Worm (Caenorhabditis elegans) whole organism, L3 larva: ENCODE measurements around the gene gpx-5.

ENCODE experiments used
- R02D3.7 ChIP-seq: fragments of 150-350 bp; optimal IDR thresholded peaks from 2 replicates; lab custom pipeline; 2014; ENCODE audit warnings: missing biosample characterization, missing genetic modification characterization
- ZK546.5 ChIP-seq: sonication (generic microtip); optimal IDR thresholded peaks from 2 replicates; lab custom pipeline; 2017; ENCODE audit warnings: missing biosample characterization, missing genetic modification characterization
- aly-2 ChIP-seq: fragments of 150-350 bp; optimal IDR thresholded peaks from 2 replicates; lab custom pipeline; 2014; ENCODE audit warnings: missing biosample characterization, missing genetic modification characterization
- ceh-16 ChIP-seq: sonication (generic microtip); optimal IDR thresholded peaks from 2 replicates; lab custom pipeline; 2017; ENCODE audit warnings: missing biosample characterization, missing genetic modification characterization
- ceh-28 ChIP-seq: fragments of 150-350 bp; optimal IDR thresholded peaks from 2 replicates; lab custom pipeline; 2014; ENCODE audit warnings: missing biosample characterization, missing genetic modification reagents, missing genetic modification characterization
- ceh-82 ChIP-seq: fragments of 150-350 bp; optimal IDR thresholded peaks from 2 replicates; lab custom pipeline; 2014; ENCODE audit warnings: missing biosample characterization, missing genetic modification characterization
- ceh-9 ChIP-seq: sonication (generic microtip); optimal IDR thresholded peaks from 2 replicates; lab custom pipeline; 2018; ENCODE audit warnings: missing biosample characterization, missing genetic modification characterization
- egl-27 ChIP-seq: sonication (generic microtip); optimal IDR thresholded peaks from 4 replicates; lab custom pipeline; 2017; ENCODE audit warnings: missing biosample characterization, missing genetic modification reagents, missing genetic modification characterization
- egl-5 ChIP-seq: fragments of 150-350 bp; optimal IDR thresholded peaks from 2 replicates; lab custom pipeline; 2017; ENCODE audit warnings: missing biosample characterization, missing genetic modification reagents, missing genetic modification characterization, inconsistent platforms
- elt-1 ChIP-seq: fragments of 150-350 bp; optimal IDR thresholded peaks from 2 replicates; lab custom pipeline; 2014; ENCODE audit warnings: missing biosample characterization, missing genetic modification characterization
- elt-2 ChIP-seq: sonication (generic microtip); optimal IDR thresholded peaks from 2 replicates; lab custom pipeline; 2016; ENCODE audit warnings: missing genetic modification reagents, mild to moderate bottlenecking, missing genetic modification characterization, missing compliant biosample characterization
- elt-3 ChIP-seq, 3 experiments: fragments of 150-350 bp in 1 of 3; sonication (generic microtip) in 2 of 3; optimal IDR thresholded peaks; 2 replicates in 2 of 3; 4 replicates in 1 of 3; lab custom pipeline; 2014 to 2017; ENCODE audit warnings: missing biosample characterization in 3 of 3, missing genetic modification characterization in 3 of 3
- eor-1 ChIP-seq, 2 experiments: fragments of 150-350 bp; optimal IDR thresholded peaks; 2 replicates each; lab custom pipeline; 2014 to 2018; ENCODE audit warnings: missing biosample characterization in 2 of 2, missing genetic modification characterization in 2 of 2
- fkh-2 ChIP-seq: fragments of 150-350 bp; optimal IDR thresholded peaks from 2 replicates; lab custom pipeline; 2014; ENCODE audit warnings: missing biosample characterization, missing genetic modification reagents, missing genetic modification characterization
- fos-1 ChIP-seq: fragments of 150-350 bp; optimal IDR thresholded peaks from 2 replicates; lab custom pipeline; 2014; ENCODE audit warnings: missing biosample characterization, missing genetic modification characterization
- hmg-11 ChIP-seq: sonication (generic microtip); optimal IDR thresholded peaks from 2 replicates; lab custom pipeline; 2016; ENCODE audit warnings: missing genetic modification characterization, missing compliant biosample characterization
- jun-1 ChIP-seq: fragments of 150-350 bp; optimal IDR thresholded peaks from 2 replicates; lab custom pipeline; 2014; ENCODE audit warnings: missing biosample characterization, missing genetic modification reagents, missing genetic modification characterization
- lin-15B ChIP-seq: fragments of 150-350 bp; optimal IDR thresholded peaks from 2 replicates; lab custom pipeline; 2014; ENCODE audit warnings: missing biosample characterization, missing genetic modification characterization
- lin-39 ChIP-seq: fragments of 150-350 bp; optimal IDR thresholded peaks from 2 replicates; lab custom pipeline; 2018; ENCODE audit warnings: missing biosample characterization, missing genetic modification reagents, missing genetic modification characterization
- mdl-1 ChIP-seq: fragments of 150-350 bp; optimal IDR thresholded peaks from 2 replicates; lab custom pipeline; 2014; ENCODE audit warnings: missing biosample characterization, missing genetic modification characterization
- mml-1 ChIP-seq: fragments of 150-350 bp; sonication (generic microtip); optimal IDR thresholded peaks from 3 replicates; lab custom pipeline; 2014; ENCODE audit warnings: missing biosample characterization, missing genetic modification characterization
- nfya-1 ChIP-seq: sonication (generic microtip); optimal IDR thresholded peaks from 2 replicates; lab custom pipeline; 2017; ENCODE audit warnings: missing genetic modification characterization, mild to moderate bottlenecking, missing compliant biosample characterization, antibody characterized with exemption, moderate library complexity; ENCODE audit not compliant: insufficient read depth
- nhr-11 ChIP-seq: fragments of 150-350 bp; optimal IDR thresholded peaks from 2 replicates; lab custom pipeline; 2014; ENCODE audit warnings: missing biosample characterization, missing genetic modification characterization
- nhr-12 ChIP-seq: fragments of 150-350 bp; optimal IDR thresholded peaks from 2 replicates; lab custom pipeline; 2014; ENCODE audit warnings: missing biosample characterization, missing genetic modification characterization
- nhr-23 ChIP-seq: fragments of 150-350 bp; optimal IDR thresholded peaks from 2 replicates; lab custom pipeline; 2014; ENCODE audit warnings: missing biosample characterization, missing genetic modification reagents, missing genetic modification characterization
- nhr-237 ChIP-seq: fragments of 150-350 bp; optimal IDR thresholded peaks from 2 replicates; lab custom pipeline; 2014; ENCODE audit warnings: missing biosample characterization, missing genetic modification characterization
- nhr-25 ChIP-seq: sonication (generic microtip); optimal IDR thresholded peaks from 2 replicates; lab custom pipeline; 2017; ENCODE audit warnings: missing biosample characterization, missing genetic modification characterization
- nhr-28 ChIP-seq: fragments of 150-350 bp; optimal IDR thresholded peaks from 2 replicates; lab custom pipeline; 2014; ENCODE audit warnings: missing biosample characterization, missing genetic modification characterization
- nhr-67 ChIP-seq: fragments of 150-350 bp; optimal IDR thresholded peaks from 2 replicates; lab custom pipeline; 2014; ENCODE audit warnings: missing biosample characterization, missing genetic modification characterization
- pha-4 ChIP-seq: fragments of 150-350 bp; optimal IDR thresholded peaks from 2 replicates; lab custom pipeline; 2014; ENCODE audit warnings: missing biosample characterization, missing genetic modification reagents, missing genetic modification characterization
- pqm-1 ChIP-seq: fragments of 150-350 bp; optimal IDR thresholded peaks from 2 replicates; lab custom pipeline; 2017; ENCODE audit warnings: missing biosample characterization, missing genetic modification characterization, inconsistent platforms
- skn-1 ChIP-seq: fragments of 150-350 bp; optimal IDR thresholded peaks from 2 replicates; lab custom pipeline; 2014; ENCODE audit warnings: missing biosample characterization, missing genetic modification characterization
- snpc-4 ChIP-seq: fragments of 150-350 bp; optimal IDR thresholded peaks from 2 replicates; lab custom pipeline; 2014; ENCODE audit warnings: missing biosample characterization, missing genetic modification characterization
- tbx-2 ChIP-seq: sonication (generic microtip); optimal IDR thresholded peaks from 2 replicates; lab custom pipeline; 2016; ENCODE audit warnings: mild to moderate bottlenecking, missing genetic modification characterization, missing compliant biosample characterization
- unc-39 ChIP-seq: sonication (generic microtip); optimal IDR thresholded peaks from 4 replicates; lab custom pipeline; 2017; ENCODE audit warnings: missing biosample characterization, missing genetic modification characterization
- unc-62 ChIP-seq: fragments of 150-350 bp; sonication (generic microtip); optimal IDR thresholded peaks from 4 replicates; lab custom pipeline; 2014; ENCODE audit warnings: missing biosample characterization, missing genetic modification reagents, missing genetic modification characterization
- zag-1 ChIP-seq: fragments of 150-350 bp; optimal IDR thresholded peaks from 2 replicates; lab custom pipeline; 2014; ENCODE audit warnings: missing biosample characterization, missing genetic modification characterization
- ztf-11 ChIP-seq: fragments of 150-350 bp; optimal IDR thresholded peaks from 2 replicates; lab custom pipeline; 2014; ENCODE audit warnings: missing biosample characterization, missing genetic modification characterization
- ztf-4 ChIP-seq: fragments of 150-350 bp; optimal IDR thresholded peaks from 2 replicates; lab custom pipeline; 2014; ENCODE audit warnings: missing biosample characterization, missing genetic modification characterization

gpx-5 gene

DNA sequence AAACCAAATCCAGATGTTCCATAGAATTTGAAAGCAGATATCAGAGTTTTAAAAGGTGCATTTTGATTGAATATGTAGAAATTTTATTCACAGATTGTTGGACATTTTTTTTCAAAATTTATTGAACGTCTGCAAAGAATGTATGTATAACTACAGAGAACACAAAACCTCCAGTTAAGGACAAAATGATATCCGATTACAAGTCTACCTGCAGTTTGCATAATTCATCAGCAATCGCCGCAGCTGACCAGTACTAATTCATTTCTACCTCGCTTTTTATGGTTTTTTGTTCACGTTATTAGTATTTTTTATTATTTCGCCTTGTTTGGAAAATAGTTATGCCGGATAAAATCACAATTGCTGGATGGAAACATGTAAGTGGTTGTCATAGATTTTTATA, 4.7 kb downstream of the gpx-5 start, which contains the start of gene del-8:
Gene del-8, plus strand, starts transcription at position 301 of the 400 bp plus-strand sequence.
- TF ChIP-seq elt-2 (no peak), ceh-9 (tag; lab: Kevin White, UChicago) (no peak), ceh-82 (no peak), nhr-23 (tag; lab: Kevin White, UChicago) (no peak), unc-62 (GFP tag; lab: Kevin White, UChicago) (no peak), nhr-67 (no peak), nhr-11 (no peak), eor-1 (tag; optimal IDR thresholded peaks at IDR 0.05; lab: Kevin White, UChicago) (no peak), lin-15B (no peak), aly-2 (no peak), mml-1 (tag; lab: Kevin White, UChicago) (no peak), nhr-28 (tag; lab: Kevin White, UChicago) (no peak), pha-4 (tag; lab: Kevin White, UChicago) (no peak), ceh-16 (tag; lab: Kevin White, UChicago) (no peak)

DNA sequence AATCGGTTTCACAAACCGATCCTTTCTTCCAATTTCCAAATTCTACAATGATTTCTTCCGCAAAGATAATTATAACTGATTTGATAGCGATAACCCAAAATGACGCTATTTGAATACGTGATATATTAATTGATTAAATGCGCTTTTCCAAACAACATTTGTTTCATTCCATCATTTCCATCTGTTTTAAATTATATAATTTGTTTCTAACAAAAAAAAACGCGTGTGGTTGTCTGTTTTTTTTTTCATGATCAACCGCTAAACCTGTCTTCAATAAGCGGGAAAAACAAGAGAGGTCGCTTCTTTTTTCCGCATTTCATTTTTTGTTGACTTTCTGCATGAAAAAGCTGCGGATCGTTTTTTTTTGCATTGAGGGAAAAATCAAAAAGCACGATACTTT, 12.8 kb downstream of the gpx-5 start:
- TF ChIP-seq jun-1 (no peak), nhr-25 (tag; lab: Kevin White, UChicago) (no peak), nhr-23 (tag; lab: Kevin White, UChicago) (no peak), pqm-1 (no peak), ceh-16 (tag; lab: Kevin White, UChicago) (no peak), ceh-82 (no peak), ztf-11 (tag; lab: Kevin White, UChicago) (no peak), skn-1 (tag; lab: Kevin White, UChicago) (no peak), tbx-2 (tag; lab: Kevin White, UChicago) (no peak), snpc-4 (tag; lab: Kevin White, UChicago) (no peak), ZK546.5 (tag; lab: Kevin White, UChicago) (no peak), lin-39 (tag; lab: Kevin White, UChicago) (no peak), nhr-12 (tag; lab: Kevin White, UChicago) (no peak), nhr-28 (tag; lab: Kevin White, UChicago) (no peak)

DNA sequence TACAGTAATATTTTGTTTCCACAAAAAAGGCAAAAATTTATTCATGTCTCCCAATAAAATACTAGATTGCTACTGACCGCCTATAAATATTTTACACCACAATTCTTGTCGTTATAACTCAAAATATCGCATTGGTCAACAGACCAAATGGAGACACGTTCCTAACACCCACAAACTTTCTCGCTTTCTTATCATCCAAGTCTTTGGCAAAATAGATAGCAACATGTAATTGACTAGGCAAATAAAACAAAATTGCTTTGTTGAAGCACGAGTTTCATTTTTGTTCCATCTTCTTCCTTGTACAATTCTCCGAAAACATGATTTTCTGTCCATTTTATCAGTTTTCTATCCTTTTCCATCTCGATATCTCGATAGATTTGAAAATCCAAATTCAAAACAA, 18.2 kb downstream of the gpx-5 start:
- TF ChIP-seq tbx-2 (tag; lab: Kevin White, UChicago) (no peak), fos-1 (tag; lab: Kevin White, UChicago) (no peak), ceh-82 (no peak), fkh-2 (no peak), ztf-4 (tag; lab: Kevin White, UChicago) (no peak), pha-4 (tag; lab: Kevin White, UChicago) (peak; percentile 32), nhr-25 (tag; lab: Kevin White, UChicago) (no peak), nhr-28 (tag; lab: Kevin White, UChicago) (no peak), unc-39 (tag; lab: Kevin White, UChicago) (no peak), ceh-9 (tag; lab: Kevin White, UChicago) (no peak), nhr-67 (no peak), ceh-28 (no peak), elt-2 (peak; percentile 59), nfya-1 (tag; lab: Kevin White, UChicago) (no peak), nhr-23 (tag; lab: Kevin White, UChicago) (no peak), elt-1 (tag; lab: Kevin White, UChicago) (no peak), pqm-1 (peak; percentile 87), aly-2 (no peak), egl-27 (tag; lab: Kevin White, UChicago) (no peak), zag-1 (tag; lab: Kevin White, UChicago) (no peak), hmg-11 (no peak), ceh-16 (tag; lab: Kevin White, UChicago) (no peak), snpc-4 (tag; lab: Kevin White, UChicago) (no peak), mml-1 (tag; lab: Kevin White, UChicago) (no peak)

DNA sequence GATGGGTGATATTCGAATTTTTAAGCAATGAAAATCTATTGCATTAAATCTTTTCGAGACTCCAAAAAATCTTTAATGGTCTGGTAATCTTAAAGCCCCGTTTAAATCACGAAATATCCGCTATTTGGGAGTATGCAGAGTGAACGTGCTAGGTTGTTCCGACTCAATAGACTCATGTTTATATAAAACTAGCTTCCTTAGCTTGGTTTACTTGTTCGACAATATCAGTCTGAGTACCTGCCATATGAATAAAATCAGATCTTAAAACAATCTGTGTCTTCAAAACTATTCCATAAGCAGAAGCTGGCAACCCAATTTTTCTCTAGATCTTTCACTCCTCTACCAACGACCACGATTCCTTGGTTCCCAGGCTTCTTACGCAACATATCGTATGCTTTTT, 18.7 kb downstream of the gpx-5 start:
- TF ChIP-seq ZK546.5 (tag; lab: Kevin White, UChicago) (no peak), mdl-1 (tag; lab: Kevin White, UChicago) (no peak)

DNA sequence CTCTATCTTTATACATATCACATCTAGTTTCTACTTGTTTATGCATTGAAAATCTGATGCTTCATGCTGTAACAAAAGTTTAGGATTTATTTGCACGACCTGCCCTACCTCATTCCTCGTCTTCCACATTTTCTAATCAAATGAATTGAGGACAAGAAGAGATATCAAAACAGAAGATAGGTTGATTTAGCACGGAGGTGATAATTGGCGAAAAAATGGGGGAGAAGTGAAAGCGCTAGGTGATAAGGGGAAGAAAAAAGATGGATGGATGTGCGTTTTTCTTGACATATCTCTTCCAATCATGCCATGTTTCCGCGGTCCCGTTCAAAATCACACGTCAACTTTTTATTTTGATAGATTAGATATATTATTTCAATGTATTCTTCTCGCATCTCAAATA, 23.7 kb downstream of the gpx-5 start:
- TF ChIP-seq nhr-237 (tag; lab: Kevin White, UChicago) (no peak), egl-5 (peak; percentile 58), R02D3.7 (tag; lab: Kevin White, UChicago) (no peak), nhr-23 (tag; lab: Kevin White, UChicago) (peak; percentile 7), lin-39 (tag; lab: Kevin White, UChicago) (peak; percentile 46), ceh-16 (tag; lab: Kevin White, UChicago) (no peak), elt-3 (tag; optimal IDR thresholded peaks at IDR 0.05; lab: Kevin White, UChicago) (peak in 1 of 3 experiments; percentile 94)
